Fruit fly (Drosophila melanogaster): ENCODE results near the gene I-t.

I-t gene

DNA sequence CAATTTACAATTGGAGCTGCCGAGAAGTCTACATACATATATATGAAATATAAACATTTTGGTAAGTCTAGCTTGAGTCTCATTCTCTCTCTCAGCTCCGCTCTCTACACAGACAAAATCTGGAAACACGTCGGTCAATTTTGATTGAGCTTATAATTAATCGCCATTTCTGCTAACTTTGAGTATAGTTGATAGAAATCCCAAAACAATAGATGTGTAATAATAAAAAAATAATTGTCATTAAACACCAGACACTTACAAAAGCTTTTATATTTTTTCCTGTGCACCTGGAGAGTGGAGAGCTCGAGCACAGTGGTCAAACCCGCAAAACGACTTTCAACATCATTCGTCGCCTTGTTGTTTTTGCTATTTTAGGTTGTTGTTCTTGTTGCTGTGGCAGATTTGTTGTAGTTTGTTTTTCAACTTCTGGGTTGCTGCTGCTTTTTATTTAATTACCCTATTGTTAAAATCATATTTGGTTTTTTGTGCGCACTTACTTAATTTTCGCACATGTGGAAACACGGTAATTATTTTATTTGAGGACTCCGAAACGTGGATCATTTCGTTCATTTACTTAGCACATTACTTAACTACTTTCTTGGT is 47.1 kb upstream of the I-t start (continued):
- TF ChIP-seq Scr (GFP tag; IDR thresholded peaks at IDR 0.05; ENCODE audit: partially characterized antibody) (no peak), Sox102F (GFP tag; optimal IDR thresholded peaks at IDR 0.05) (peak; percentile 96), Hr78 (GFP tag; optimal IDR thresholded peaks at IDR 0.05) (peak in 1 of 2 experiments; percentile 77), CG4282 (GFP tag; optimal IDR thresholded peaks at IDR 0.05) (peak; percentile 87), wek (GFP tag; optimal IDR thresholded peaks at IDR 0.05) (peak; percentile 84), CG4404 (GFP tag; IDR thresholded peaks at IDR 0.05) (peak; percentile 86), CG6689 (GFP tag; IDR thresholded peaks at IDR 0.05) (peak; percentile 96), CG12219 (GFP tag; optimal IDR thresholded peaks at IDR 0.05) (peak; percentile 96), dm (GFP tag; optimal IDR thresholded peaks at IDR 0.05) (peak; percentile 87), unc-4 (GFP tag; IDR thresholded peaks at IDR 0.05; ENCODE audit: partially characterized antibody) (no peak), tup (GFP tag; optimal IDR thresholded peaks at IDR 0.05) (peak; percentile 92), ab (GFP tag; optimal IDR thresholded peaks at IDR 0.05) (peak; percentile 84), Six4 (GFP tag; optimal IDR thresholded peaks at IDR 0.05) (peak; percentile 95), Ets97D (GFP tag; optimal IDR thresholded peaks at IDR 0.05) (peak; percentile 88), Doc2 (GFP tag; IDR thresholded peaks at IDR 0.05) (peak; percentile 82), D (optimal IDR thresholded peaks at IDR 0.05) (no peak), D (GFP tag; optimal IDR thresholded peaks at IDR 0.05) (peak; percentile 86), oc (tag; optimal IDR thresholded peaks at IDR 0.05) (peak; percentile 98), toy (GFP tag; IDR thresholded peaks at IDR 0.05) (peak; percentile 93), Sin3A (optimal IDR thresholded peaks at IDR 0.05) (no peak), sisA (GFP tag; IDR thresholded peaks at IDR 0.05) (peak; percentile 96), CG6813 (GFP tag; optimal IDR thresholded peaks at IDR 0.05) (peak; percentile 95), CG8765 (GFP tag; IDR thresholded peaks at IDR 0.05) (peak; percentile 87), Fer1 (GFP tag; optimal IDR thresholded peaks at IDR 0.05) (peak; percentile 96), CG8281 (tag; optimal IDR thresholded peaks at IDR 0.05) (peak; percentile 83), Hr39 (optimal IDR thresholded peaks at IDR 0.05) (no peak), CG8924 (tag; optimal IDR thresholded peaks at IDR 0.05) (peak; percentile 97), CG17359 (tag; optimal IDR thresholded peaks at IDR 0.05) (peak; percentile 97), CG2875 (GFP tag; optimal IDR thresholded peaks at IDR 0.05) (peak; percentile 90), Jarid2 (GFP tag; optimal IDR thresholded peaks at IDR 0.05) (peak; percentile 63), NK7.1 (GFP tag; optimal IDR thresholded peaks at IDR 0.05) (peak; percentile 91), MBD-R2 (GFP tag; IDR thresholded peaks at IDR 0.05) (peak; percentile 94), twi (tag; optimal IDR thresholded peaks at IDR 0.05) (peak; percentile 82), tin (GFP tag; optimal IDR thresholded peaks at IDR 0.05) (peak; percentile 95), mam (GFP tag; optimal IDR thresholded peaks at IDR 0.05) (peak; percentile 96), HmgD (GFP tag; optimal IDR thresholded peaks at IDR 0.05) (peak; percentile 75), MTF-1 (GFP tag; optimal IDR thresholded peaks at IDR 0.05; ENCODE audit: borderline replicate concordance) (peak; percentile 92), CG7928 (GFP tag; optimal IDR thresholded peaks at IDR 0.05) (peak; percentile 78), vnd (GFP tag; IDR thresholded peaks at IDR 0.05; ENCODE audit: partially characterized antibody) (no peak), CG31365 (tag; optimal IDR thresholded peaks at IDR 0.05) (peak; percentile 87), CG15696 (tag; optimal IDR thresholded peaks at IDR 0.05) (peak; percentile 76), CG5180 (GFP tag; optimal IDR thresholded peaks at IDR 0.05) (peak; percentile 82), ranshi (GFP tag; IDR thresholded peaks at IDR 0.05) (peak; percentile 97), CG11456 (GFP tag; IDR thresholded peaks at IDR 0.05) (peak; percentile 97), jumu (GFP tag; optimal IDR thresholded peaks at IDR 0.05) (peak; percentile 93), knrl (GFP tag; IDR thresholded peaks at IDR 0.05; ENCODE audit: partially characterized antibody) (no peak), az2 (GFP tag; optimal IDR thresholded peaks at IDR 0.05) (peak; percentile 96), shn (GFP tag; optimal IDR thresholded peaks at IDR 0.05) (peak; percentile 89), ara (GFP tag; IDR thresholded peaks at IDR 0.05) (peak; percentile 95), CG11398 (GFP tag; optimal IDR thresholded peaks at IDR 0.05) (peak; percentile 83)
